Fruit fly (Drosophila melanogaster) whole organism: ENCODE results near the gene CG14610.

Experiments used
- Dll ChIP-seq: fragments of >200 bp; optimal IDR thresholded peaks from 2 replicates; lab custom pipeline; 2017
- EcR ChIP-seq, 2 experiments: fragments of >200 bp; optimal IDR thresholded peaks; 2 replicates each; lab custom pipeline; 2017; ENCODE audit warnings: missing biosample characterization in 2 of 2, missing genetic modification characterization in 2 of 2, missing genetic modification reagents in 2 of 2
- pan ChIP-seq: fragments of >200 bp; optimal IDR thresholded peaks from 2 replicates; lab custom pipeline; 2017
- psq ChIP-seq: fragments of >200 bp; optimal IDR thresholded peaks from 2 replicates; lab custom pipeline; 2017

DNA sequence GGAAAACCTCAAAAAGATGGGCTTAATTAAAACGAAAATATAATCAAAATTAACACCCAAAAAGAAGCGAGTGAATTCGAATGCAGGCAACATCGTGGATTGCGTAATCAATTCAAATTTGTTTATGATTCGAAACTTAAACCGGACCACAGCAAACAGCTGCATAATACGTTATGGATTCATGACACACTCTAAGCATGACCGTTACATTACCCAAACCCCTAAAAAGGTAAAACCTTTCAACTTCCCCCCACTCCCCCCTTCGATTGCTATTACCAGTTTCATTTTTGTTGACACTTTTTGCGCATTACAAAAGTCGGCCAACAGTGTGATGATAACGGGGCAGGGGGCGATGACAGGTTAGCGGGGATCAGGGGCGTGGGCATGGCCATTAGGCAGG is 25.8 kb upstream of the CG14610 start:
- TF ChIP-seq psq (lab: Kevin White, UChicago): no peak
- no peak for TF ChIP-seq pan
- TF ChIP-seq Dll: no peak
- TF ChIP-seq EcR (GFP tag; optimal IDR thresholded peaks at IDR 0.05; lab: Kevin White, UChicago): no peak
